Worm (Caenorhabditis elegans) whole organism, L4/young adult: ENCODE data around the gene ncx-3.

Experiments
- W03F9.2 ChIP-seq: fragments of 150-350 bp; optimal IDR thresholded peaks from 2 replicates; lab custom pipeline; 2014; ENCODE audit warnings: missing biosample characterization, missing genetic modification characterization
- him-1 ChIP-seq: sonication (generic microtip); optimal IDR thresholded peaks from 2 replicates; lab custom pipeline; 2016; ENCODE audit warnings: missing genotype, missing genetic modification reagents, missing genetic modification characterization, missing compliant biosample characterization

DNA sequence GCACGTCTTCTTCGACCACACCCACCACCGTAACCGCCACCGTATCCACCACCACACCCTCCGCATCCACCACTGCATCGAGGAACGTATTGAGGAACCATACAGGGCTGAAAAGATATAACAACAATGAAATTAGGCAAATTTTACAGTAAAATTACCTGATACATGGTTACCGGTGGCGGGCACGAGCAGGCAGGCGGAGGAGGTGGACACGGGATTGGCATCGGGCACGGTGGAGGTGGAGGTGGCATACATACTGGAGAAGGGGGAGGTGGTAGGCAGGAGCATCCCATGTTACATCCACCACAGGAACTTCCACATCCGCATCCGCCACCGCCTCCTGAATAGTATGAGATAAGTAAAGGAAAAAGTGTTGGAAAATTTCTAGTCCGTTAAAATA is 18.0 kb upstream of the ncx-3 start:
- TF ChIP-seq him-1 (tag; lab: Kevin White, UChicago), result no peak
- no peak for TF ChIP-seq W03F9.2
